Worm (Caenorhabditis elegans): ENCODE measurements around the gene fbxb-25.

The fbxb-25 gene

ce11 chrII:1672673-1673072 is 11.2 kb upstream of the fbxb-25 start:
- TF ChIP-seq hmg-11 (tag; optimal IDR thresholded peaks at IDR 0.05), result no peak
- TF ChIP-seq ama-1 (optimal IDR thresholded peaks at IDR 0.05), result no peak
- TF ChIP-seq fkh-2 (tag; optimal IDR thresholded peaks at IDR 0.05), result no peak
- no peak for TF ChIP-seq nhr-237 (tag; optimal IDR thresholded peaks at IDR 0.05)
- TF ChIP-seq jun-1 (tag; optimal IDR thresholded peaks at IDR 0.05), result no peak
- TF ChIP-seq nhr-25 (tag; optimal IDR thresholded peaks at IDR 0.05), result no peak
- no peak for TF ChIP-seq nhr-77 (tag; optimal IDR thresholded peaks at IDR 0.05)
- TF ChIP-seq pqm-1 (tag; optimal IDR thresholded peaks at IDR 0.05), result no peak
- no peak for TF ChIP-seq lin-15B (tag; optimal IDR thresholded peaks at IDR 0.05)
- TF ChIP-seq tbx-2 (tag; optimal IDR thresholded peaks at IDR 0.05), result no peak
- TF ChIP-seq unc-39 (tag; optimal IDR thresholded peaks at IDR 0.05), result no peak
- TF ChIP-seq mml-1 (tag; optimal IDR thresholded peaks at IDR 0.05), result no peak
- no peak for TF ChIP-seq ceh-82 (tag; optimal IDR thresholded peaks at IDR 0.05)
- no peak for TF ChIP-seq snpc-4 (tag; optimal IDR thresholded peaks at IDR 0.05)
- no peak for TF ChIP-seq nhr-23 (tag; optimal IDR thresholded peaks at IDR 0.05)

- TF ChIP-seq skn-1 (tag; optimal IDR thresholded peaks at IDR 0.05), result no peak
- TF ChIP-seq nhr-67 (tag; optimal IDR thresholded peaks at IDR 0.05), result no peak
- TF ChIP-seq ama-1 (optimal IDR thresholded peaks at IDR 0.05), result no peak
- TF ChIP-seq mdl-1 (tag; optimal IDR thresholded peaks at IDR 0.05), result no peak
- no peak for TF ChIP-seq ceh-28 (tag; optimal IDR thresholded peaks at IDR 0.05)
Observed at ce11 chrII:1676088-1676487, 7.8 kb upstream of the fbxb-25 start, which contains the start of gene fbxb-17. fbxb-17 (plus strand) TSS chrII:1676388.

- TF ChIP-seq R02D3.7 (tag; optimal IDR thresholded peaks at IDR 0.05), result no peak
- no peak for TF ChIP-seq egl-5 (tag; optimal IDR thresholded peaks at IDR 0.05)
- no peak for TF ChIP-seq nhr-67 (tag; optimal IDR thresholded peaks at IDR 0.05)
- no peak for TF ChIP-seq mdl-1 (tag; optimal IDR thresholded peaks at IDR 0.05)
- no peak for TF ChIP-seq nfya-1 (tag; optimal IDR thresholded peaks at IDR 0.05; ENCODE audit: insufficient read depth)
- no peak for TF ChIP-seq sea-2 (GFP tag; optimal IDR thresholded peaks at IDR 0.05)
- no peak for TF ChIP-seq eor-1 (tag; optimal IDR thresholded peaks at IDR 0.05)
- no peak for TF ChIP-seq nhr-23 (tag; optimal IDR thresholded peaks at IDR 0.05)
- TF ChIP-seq nhr-76 (tag; optimal IDR thresholded peaks at IDR 0.05), result no peak
- no peak for TF ChIP-seq egl-27 (tag; optimal IDR thresholded peaks at IDR 0.05)
- TF ChIP-seq zag-1 (tag; optimal IDR thresholded peaks at IDR 0.05), result no peak
- TF ChIP-seq unc-39 (tag; optimal IDR thresholded peaks at IDR 0.05), result no peak
- TF ChIP-seq ztf-4 (tag; optimal IDR thresholded peaks at IDR 0.05), result no peak
- no peak for TF ChIP-seq fkh-2 (tag; optimal IDR thresholded peaks at IDR 0.05)
- TF ChIP-seq aly-2 (tag; optimal IDR thresholded peaks at IDR 0.05), result no peak
Observed at ce11 chrII:1679081-1679480, 4.8 kb upstream of the fbxb-25 start, which contains the start of gene irld-36. irld-36 (plus strand) TSS chrII:1679381.

ce11 chrII:1682218-1682617 is 1.6 kb upstream of the fbxb-25 start, which contains the start of gene fbxb-26:
fbxb-26 (plus strand) TSS chrII:1682518.
- TF ChIP-seq nhr-23 (tag; optimal IDR thresholded peaks at IDR 0.05) (no peak), lin-15B (tag; optimal IDR thresholded peaks at IDR 0.05) (no peak), aly-2 (tag; optimal IDR thresholded peaks at IDR 0.05) (no peak)

- TF ChIP-seq lin-15B (tag; optimal IDR thresholded peaks at IDR 0.05) (no peak), pqm-1 (tag; optimal IDR thresholded peaks at IDR 0.05) (no peak)
Observed at ce11 chrII:1688813-1689212, 5.0 kb downstream of the fbxb-25 start, which contains the start of the genes fbxb-18 and fbxb-19. fbxb-18 (minus strand) TSS chrII:1688913. fbxb-19 (minus strand) TSS chrII:1689181.

- TF ChIP-seq fkh-2 (tag; optimal IDR thresholded peaks at IDR 0.05) (no peak), nhr-77 (tag; optimal IDR thresholded peaks at IDR 0.05) (no peak), hmg-11 (tag; optimal IDR thresholded peaks at IDR 0.05) (no peak), skn-1 (tag; optimal IDR thresholded peaks at IDR 0.05) (no peak), nhr-67 (tag; optimal IDR thresholded peaks at IDR 0.05) (no peak), pqm-1 (tag; optimal IDR thresholded peaks at IDR 0.05) (no peak), nhr-12 (tag; optimal IDR thresholded peaks at IDR 0.05) (no peak), fkh-10 (GFP tag; optimal IDR thresholded peaks at IDR 0.05) (no peak), lin-39 (tag; optimal IDR thresholded peaks at IDR 0.05) (no peak), lsy-12 (tag; optimal IDR thresholded peaks at IDR 0.05) (no peak), mml-1 (tag; optimal IDR thresholded peaks at IDR 0.05) (no peak), daf-12 (tag; optimal IDR thresholded peaks at IDR 0.05) (no peak), nhr-43 (tag; optimal IDR thresholded peaks at IDR 0.05; ENCODE audit: poor library complexity, severe bottlenecking) (no peak), egl-5 (tag; optimal IDR thresholded peaks at IDR 0.05) (no peak), tbx-2 (tag; optimal IDR thresholded peaks at IDR 0.05) (no peak), elt-1 (tag; optimal IDR thresholded peaks at IDR 0.05) (no peak)
Observed at ce11 chrII:1691011-1691410, 7.2 kb downstream of the fbxb-25 start, which contains the start of gene fbxc-22. fbxc-22 (minus strand) TSS chrII:1691111.

Measured in whole organism, L3 larva.